Worm (Caenorhabditis elegans): ENCODE data around the gene F25H8.2.

DNA sequence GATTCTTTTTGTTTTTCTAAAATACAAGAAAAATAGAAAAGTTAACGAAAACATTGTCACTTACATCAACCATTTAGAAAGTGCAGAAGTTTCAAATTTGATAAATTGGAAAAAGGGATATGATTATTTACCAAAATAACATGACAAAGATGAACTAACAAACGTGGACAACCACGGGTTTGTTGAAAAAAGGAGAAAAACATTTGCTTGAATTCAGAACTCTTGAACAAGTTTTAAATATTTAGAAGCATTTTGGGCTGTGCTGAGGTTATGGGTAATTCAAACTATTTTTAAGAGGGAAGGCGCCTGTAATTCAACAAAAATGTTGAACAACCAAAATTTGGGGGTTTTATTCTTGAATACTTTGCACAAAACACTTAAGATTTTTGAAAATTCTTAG is 42.2 kb upstream of the F25H8.2 start, which contains the start of gene ttbk-3:
- TF ChIP-seq blmp-1 (tag; optimal IDR thresholded peaks at IDR 0.05) (no peak), ceh-83 (GFP tag; optimal IDR thresholded peaks at IDR 0.05) (no peak), snpc-4 (tag; optimal IDR thresholded peaks at IDR 0.05) (no peak), M03D4.4 (tag; optimal IDR thresholded peaks at IDR 0.05) (no peak), unc-62 (GFP tag; optimal IDR thresholded peaks at IDR 0.05) (no peak)
